Worm (Caenorhabditis elegans): ENCODE results near the gene srh-38.
A peak's percentile ranks its signal among the peaks of the same experiment; 100 is the strongest.

srh-38 gene

DNA sequence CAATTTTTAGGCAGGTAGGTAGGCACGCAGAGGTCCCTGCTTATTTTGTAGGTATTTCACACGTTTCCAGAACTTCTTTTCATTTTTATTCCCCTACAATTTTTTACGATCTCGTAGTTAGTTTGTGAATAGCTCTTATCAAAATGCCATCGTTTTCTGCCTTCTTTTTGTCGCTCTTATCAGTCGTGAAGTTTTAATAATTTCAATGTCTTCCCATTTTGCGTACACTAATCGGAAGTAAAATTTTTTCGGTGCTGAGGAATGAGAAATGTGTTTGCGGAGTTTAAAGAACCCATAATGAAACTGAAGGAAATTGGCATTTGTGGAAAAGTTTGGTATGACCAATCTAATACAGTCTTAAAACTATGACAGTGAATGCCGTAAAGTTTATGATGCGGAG lies 42.1 kb downstream of the srh-38 start:
- TF ChIP-seq nhr-80 (tag; optimal IDR thresholded peaks at IDR 0.05) (peak; percentile 45), hmg-1.2 (GFP tag; IDR thresholded peaks at IDR 0.05) (no peak), madf-6 (GFP tag; IDR thresholded peaks at IDR 0.05) (no peak)

DNA sequence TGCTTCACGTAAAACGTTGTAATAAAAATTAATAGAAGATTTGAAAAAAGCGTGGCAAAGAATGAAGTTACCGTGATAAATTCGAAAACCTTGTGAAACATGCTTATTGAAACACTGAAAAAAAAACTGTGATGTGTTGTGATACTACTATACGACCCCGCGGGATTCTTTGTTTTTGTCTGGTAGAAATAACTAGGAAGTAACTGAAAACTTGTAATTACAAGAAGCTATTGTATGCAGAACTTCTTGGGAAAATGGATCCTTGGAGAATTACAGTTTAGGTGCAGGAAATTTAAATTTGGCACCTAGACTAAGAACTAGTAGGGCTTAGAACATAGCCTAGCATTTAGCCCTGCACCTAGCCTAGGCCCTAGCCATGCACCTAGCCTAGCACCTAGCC lies 42.7 kb downstream of the srh-38 start, which contains the start of gene str-39:
str-39 (minus strand) TSS at position 101 of the 400 bp plus-strand sequence.
- no peak for TF ChIP-seq Y79H2A.3 (GFP tag; conservative IDR thresholded peaks at IDR 0.05)
- no peak for TF ChIP-seq him-1 (tag; optimal IDR thresholded peaks at IDR 0.05)
- TF ChIP-seq cebp-2 (GFP tag; IDR thresholded peaks at IDR 0.05): no peak
- TF ChIP-seq hrde-1 (tag; optimal IDR thresholded peaks at IDR 0.05; ENCODE audit: borderline replicate concordance): no peak
- no peak for TF ChIP-seq attf-6 (GFP tag; IDR thresholded peaks at IDR 0.05)
- no peak for TF ChIP-seq B0261.1 (tag; optimal IDR thresholded peaks at IDR 0.05)
- TF ChIP-seq lin-26 (GFP tag; IDR thresholded peaks at IDR 0.05): no peak
- no peak for TF ChIP-seq tbx-9 (tag; optimal IDR thresholded peaks at IDR 0.05; ENCODE audit: borderline replicate concordance)
- no peak for TF ChIP-seq rec-8 (tag; optimal IDR thresholded peaks at IDR 0.05)
- no peak for TF ChIP-seq F23B12.7 (tag; optimal IDR thresholded peaks at IDR 0.05; ENCODE audit: insufficient read depth)
- no peak for TF ChIP-seq Y56A3A.18 (GFP tag; IDR thresholded peaks at IDR 0.05)
- no peak for TF ChIP-seq somi-1 (GFP tag; optimal IDR thresholded peaks at IDR 0.05)
- TF ChIP-seq C17E4.6 (GFP tag; IDR thresholded peaks at IDR 0.05): no peak

DNA sequence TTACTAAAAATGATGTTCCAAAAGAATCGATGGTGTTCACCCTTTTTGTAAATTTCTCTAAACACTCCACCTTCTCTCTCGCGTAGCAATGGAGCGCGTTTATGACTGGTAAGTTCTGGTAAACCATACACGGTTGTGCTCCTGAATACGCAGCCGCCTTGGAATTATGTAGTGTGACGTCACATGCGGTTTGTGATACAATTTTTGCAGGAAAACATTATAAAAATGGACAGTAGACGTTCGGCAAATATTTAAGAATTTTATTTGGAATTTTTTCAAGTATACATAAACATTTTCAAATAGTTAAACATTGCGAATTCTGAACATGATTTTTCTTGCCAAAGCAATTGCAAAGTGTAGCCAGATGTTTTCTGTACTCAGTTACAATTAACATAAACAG lies 45.0 kb downstream of the srh-38 start, which contains the start of gene F37B4.10:
F37B4.10 (minus strand) TSS at position 101 of the 400 bp plus-strand sequence.
- TF ChIP-seq Y79H2A.3 (GFP tag; conservative IDR thresholded peaks at IDR 0.05): no peak
- no peak for TF ChIP-seq B0336.3 (GFP tag; IDR thresholded peaks at IDR 0.05)
- TF ChIP-seq pha-4 (tag; optimal IDR thresholded peaks at IDR 0.05): no peak
- TF ChIP-seq unc-130 (GFP tag; optimal IDR thresholded peaks at IDR 0.05): no peak
- no peak for TF ChIP-seq tlf-1 (GFP tag; optimal IDR thresholded peaks at IDR 0.05)
- no peak for TF ChIP-seq xnd-1 (tag; optimal IDR thresholded peaks at IDR 0.05)
- no peak for TF ChIP-seq efl-1 (GFP tag; optimal IDR thresholded peaks at IDR 0.05)
- TF ChIP-seq somi-1 (GFP tag; optimal IDR thresholded peaks at IDR 0.05): no peak

DNA sequence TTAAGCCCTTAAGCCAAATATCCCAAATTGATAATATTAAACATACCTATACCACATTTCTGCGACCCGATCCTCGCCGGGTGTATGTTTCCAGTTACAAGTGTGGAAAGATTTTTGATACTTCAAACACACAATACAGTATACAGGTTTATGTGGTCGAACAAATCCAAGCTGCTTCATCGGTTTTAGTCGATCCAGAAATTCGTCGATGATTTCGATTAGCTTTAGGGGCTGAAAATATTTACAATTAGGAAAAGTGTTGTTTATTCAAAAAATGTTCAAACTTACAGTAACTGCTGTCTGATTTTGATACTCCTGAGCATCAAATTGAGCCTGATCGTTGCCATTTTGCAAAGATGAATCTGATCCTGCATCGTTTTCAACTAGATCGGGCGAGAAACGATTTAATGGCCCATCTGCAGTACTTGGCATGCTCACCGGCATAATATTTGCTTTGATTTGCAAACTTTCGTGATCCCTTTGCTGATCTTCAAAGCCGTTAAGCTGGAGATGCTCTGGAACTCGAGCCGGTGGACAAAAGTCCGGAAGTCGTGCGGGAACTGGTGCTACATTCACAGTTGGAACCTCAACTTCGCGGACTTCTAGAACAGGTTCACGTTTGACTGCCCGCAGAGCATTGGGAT lies 46.2 kb downstream of the srh-38 start:
- TF ChIP-seq C06A6.2 (GFP tag; conservative IDR thresholded peaks at IDR 0.05) (no peak), F37B4.10 (GFP tag; IDR thresholded peaks at IDR 0.05) (peak; percentile 95; the same call in 1 of the 2 replicates), F52B5.7 (tag; optimal IDR thresholded peaks at IDR 0.05) (peak; percentile 0)

DNA sequence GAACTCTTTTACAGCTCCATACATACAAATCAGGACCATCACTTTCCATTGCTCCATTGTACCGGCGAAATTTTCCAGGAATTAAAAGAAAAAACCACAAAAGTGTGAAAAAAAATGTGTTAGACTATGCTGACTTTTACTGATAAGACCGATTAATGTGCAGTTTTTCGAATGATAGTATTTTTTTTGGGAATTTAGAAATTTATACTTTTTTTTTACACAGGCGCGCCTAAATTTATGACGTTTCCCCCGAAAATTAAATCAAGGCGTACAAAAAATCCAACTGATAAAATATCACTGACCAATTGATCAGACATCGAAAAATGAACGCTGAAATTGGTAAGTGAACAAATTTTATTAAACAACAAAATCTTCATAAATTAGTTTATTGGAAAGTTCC lies 47.1 kb downstream of the srh-38 start, which contains the start of gene folt-2:
folt-2 (minus strand) TSS at position 179 of the 400 bp plus-strand sequence.
- TF ChIP-seq nhr-80 (tag; optimal IDR thresholded peaks at IDR 0.05) (peak; percentile 76), atf-7 (tag; optimal IDR thresholded peaks at IDR 0.05) (peak; percentile 5), F57A8.1 (GFP tag; optimal IDR thresholded peaks at IDR 0.05) (no peak)

DNA sequence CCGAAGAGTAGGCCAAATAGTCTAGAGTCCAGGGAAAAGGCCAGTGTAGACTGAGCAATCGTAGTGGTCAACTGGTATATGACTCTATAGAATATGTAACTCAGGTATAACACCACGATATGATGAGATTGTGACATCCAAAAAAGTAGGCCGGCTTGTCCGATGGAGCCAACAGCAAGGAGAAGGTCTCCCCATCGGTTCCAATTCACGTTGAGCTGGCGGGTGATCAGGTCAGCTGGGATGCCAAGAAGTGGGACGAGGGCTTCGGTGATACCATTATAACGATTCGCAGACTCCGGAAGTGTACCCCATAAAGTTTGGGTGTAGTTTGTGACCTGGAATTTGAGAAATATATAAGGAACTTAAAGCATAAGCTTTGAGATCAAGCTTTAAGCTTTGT lies 49.5 kb downstream of the srh-38 start:
- TF ChIP-seq madf-3 (GFP tag; IDR thresholded peaks at IDR 0.05) (0 out of 2 replicates have a peak, but pooled peaks have one; percentile 20), dpl-1 (GFP tag; optimal IDR thresholded peaks at IDR 0.05) (no peak), F37B4.10 (GFP tag; IDR thresholded peaks at IDR 0.05) (peak; percentile 98)
